Worm (Caenorhabditis elegans): Measurements from ENCODE around the gene srh-32.

DNA sequence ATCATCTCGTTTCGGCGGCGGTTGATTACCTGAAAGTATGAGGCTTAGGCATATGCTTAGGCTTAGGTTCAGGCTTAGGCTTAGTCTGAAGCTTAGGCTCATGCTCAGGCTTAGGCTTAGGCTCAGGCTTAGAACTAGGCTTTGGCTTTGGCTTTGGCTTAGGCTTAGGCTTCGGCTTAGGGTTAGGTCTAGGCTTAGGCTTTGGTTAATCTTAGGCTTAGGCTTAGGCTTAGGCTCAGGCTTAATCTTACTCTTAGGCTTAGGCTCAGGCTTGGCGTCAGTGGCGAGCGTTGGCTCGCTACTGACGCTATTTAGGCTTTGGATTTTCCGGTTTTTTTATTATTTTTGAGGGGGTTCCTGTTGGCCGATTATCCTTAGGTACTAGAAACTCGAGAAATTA, 42.8 kb downstream of the srh-32 start:
- TF ChIP-seq him-1 (tag; optimal IDR thresholded peaks at IDR 0.05) (no peak), W03F9.2 (tag; optimal IDR thresholded peaks at IDR 0.05) (no peak), dao-5 (tag; optimal IDR thresholded peaks at IDR 0.05) (no peak)
